Worm (Caenorhabditis elegans) whole organism, L2 larva: ENCODE data around the gene T22H9.1.

Experiments used
- C34F6.9 ChIP-seq: fragments of 150-350 bp; optimal IDR thresholded peaks from 2 replicates; lab custom pipeline; 2014; ENCODE audit warnings: missing biosample characterization, missing genetic modification characterization
- F13H6.1 ChIP-seq: sonication (generic microtip); optimal IDR thresholded peaks from 2 replicates; lab custom pipeline; 2016; ENCODE audit warnings: missing genetic modification characterization, missing compliant biosample characterization
- R02D3.7 ChIP-seq: fragments of 150-350 bp; optimal IDR thresholded peaks from 2 replicates; lab custom pipeline; 2014; ENCODE audit warnings: missing biosample characterization, missing genetic modification characterization
- Y55F3AM.14 ChIP-seq: fragments of 200-800 bp; sonication (Bioruptor generic); optimal IDR thresholded peaks from 2 replicates; lab custom pipeline; 2018; ENCODE audit warnings: mild to moderate bottlenecking, missing genetic modification characterization, missing compliant biosample characterization
- ZK546.5 ChIP-seq: sonication (generic microtip); optimal IDR thresholded peaks from 2 replicates; lab custom pipeline; 2017; ENCODE audit warnings: missing biosample characterization, missing genetic modification characterization
- ama-1 ChIP-seq: fragments of 150-350 bp; optimal IDR thresholded peaks from 2 replicates; lab custom pipeline; 2018; ENCODE audit warnings: inconsistent platforms
- blmp-1 ChIP-seq: sonication (generic microtip); optimal IDR thresholded peaks from 2 replicates; lab custom pipeline; 2017; ENCODE audit warnings: missing genetic modification characterization, mild to moderate bottlenecking, missing compliant biosample characterization, antibody characterized with exemption, moderate library complexity; ENCODE audit not compliant: insufficient read depth
- ceh-16 ChIP-seq: fragments of 150-350 bp; optimal IDR thresholded peaks from 2 replicates; lab custom pipeline; 2014; ENCODE audit warnings: missing biosample characterization, missing genetic modification characterization
- ceh-82 ChIP-seq: fragments of 150-350 bp; optimal IDR thresholded peaks from 2 replicates; lab custom pipeline; 2014; ENCODE audit warnings: missing biosample characterization, missing genetic modification characterization
- crh-2 ChIP-seq: sonication (generic microtip); optimal IDR thresholded peaks from 2 replicates; lab custom pipeline; 2017; ENCODE audit warnings: missing biosample characterization, missing genetic modification characterization
- egl-27 ChIP-seq: sonication (generic microtip); optimal IDR thresholded peaks from 3 replicates; lab custom pipeline; 2017; ENCODE audit warnings: missing biosample characterization, missing genetic modification reagents, missing genetic modification characterization
- elt-1 ChIP-seq: fragments of 150-350 bp; optimal IDR thresholded peaks from 2 replicates; lab custom pipeline; 2014; ENCODE audit warnings: missing biosample characterization, missing genetic modification characterization
- elt-3 ChIP-seq: sonication (generic microtip); optimal IDR thresholded peaks from 2 replicates; lab custom pipeline; 2017; ENCODE audit warnings: missing biosample characterization, missing genetic modification characterization
- fos-1 ChIP-seq: fragments of 150-350 bp; optimal IDR thresholded peaks from 2 replicates; lab custom pipeline; 2014; ENCODE audit warnings: missing biosample characterization, missing genetic modification characterization
- gmeb-1 ChIP-seq: fragments of 150-350 bp; optimal IDR thresholded peaks from 2 replicates; lab custom pipeline; 2014; ENCODE audit warnings: missing biosample characterization, missing genetic modification characterization
- lin-11 ChIP-seq: fragments of 150-350 bp; sonication (generic microtip); optimal IDR thresholded peaks from 2 replicates; lab custom pipeline; 2014; ENCODE audit warnings: missing biosample characterization, missing genetic modification characterization, inconsistent platforms, mixed read lengths
- lin-13 ChIP-seq: fragments of 150-350 bp; optimal IDR thresholded peaks from 2 replicates; lab custom pipeline; 2014; ENCODE audit warnings: missing biosample characterization, missing genetic modification reagents, missing genetic modification characterization
- lin-39 ChIP-seq: fragments of 150-350 bp; optimal IDR thresholded peaks from 2 replicates; lab custom pipeline; 2014; ENCODE audit warnings: missing biosample characterization, missing genetic modification reagents, missing genetic modification characterization
- lsy-2 ChIP-seq, 2 experiments: fragments of 150-350 bp in 1 of 2; sonication (generic microtip) in 1 of 2; optimal IDR thresholded peaks; 2 replicates each; lab custom pipeline; 2014 to 2017; ENCODE audit warnings: missing biosample characterization in 2 of 2, missing genetic modification characterization in 2 of 2
- mab-5 ChIP-seq: fragments of 150-350 bp; optimal IDR thresholded peaks from 2 replicates; lab custom pipeline; 2014; ENCODE audit warnings: missing biosample characterization, missing genetic modification characterization
- mbf-1 ChIP-seq: sonication (generic microtip); optimal IDR thresholded peaks from 2 replicates; lab custom pipeline; 2017; ENCODE audit warnings: missing biosample characterization, missing genetic modification characterization
- mdl-1 ChIP-seq, 2 experiments: fragments of 150-350 bp in 1 of 2; sonication (generic microtip) in 1 of 2; optimal IDR thresholded peaks; 2 replicates each; lab custom pipeline; 2017; ENCODE audit warnings: missing biosample characterization in 2 of 2, missing genetic modification characterization in 2 of 2
- nhr-11 ChIP-seq: fragments of 150-350 bp; optimal IDR thresholded peaks from 2 replicates; lab custom pipeline; 2014; ENCODE audit warnings: missing biosample characterization, missing genetic modification characterization
- nhr-129 ChIP-seq: fragments of 150-350 bp; optimal IDR thresholded peaks from 2 replicates; lab custom pipeline; 2014; ENCODE audit warnings: missing biosample characterization, missing genetic modification characterization
- nhr-21 ChIP-seq: fragments of 150-350 bp; optimal IDR thresholded peaks from 2 replicates; lab custom pipeline; 2014; ENCODE audit warnings: missing biosample characterization, missing genetic modification characterization
- nhr-23 ChIP-seq: fragments of 150-350 bp; optimal IDR thresholded peaks from 2 replicates; lab custom pipeline; 2014; ENCODE audit warnings: missing biosample characterization, missing genetic modification reagents, missing genetic modification characterization
- nhr-237 ChIP-seq: fragments of 150-350 bp; optimal IDR thresholded peaks from 2 replicates; lab custom pipeline; 2014; ENCODE audit warnings: missing biosample characterization, missing genetic modification characterization
- nhr-25 ChIP-seq: fragments of 150-350 bp; sonication (generic microtip); optimal IDR thresholded peaks from 3 replicates; lab custom pipeline; 2014; ENCODE audit warnings: missing biosample characterization, missing genetic modification characterization
- nhr-77 ChIP-seq: fragments of 150-350 bp; optimal IDR thresholded peaks from 2 replicates; lab custom pipeline; 2014; ENCODE audit warnings: missing biosample characterization, missing genetic modification characterization
- sem-4 ChIP-seq: fragments of 150-350 bp; optimal IDR thresholded peaks from 2 replicates; lab custom pipeline; 2014; ENCODE audit warnings: missing biosample characterization, missing genetic modification reagents, missing genetic modification characterization
- sma-3 ChIP-seq: sonication (generic microtip); optimal IDR thresholded peaks from 2 replicates; lab custom pipeline; 2016; ENCODE audit warnings: missing genetic modification reagents, missing genetic modification characterization, missing compliant biosample characterization
- sma-9 ChIP-seq, 2 experiments: fragments of 150-350 bp in 1 of 2; sonication (generic microtip) in 1 of 2; optimal IDR thresholded peaks; 2 replicates each; lab custom pipeline; 2014 to 2016; ENCODE audit warnings: missing genetic modification characterization in 2 of 2, mild to moderate bottlenecking in 1 of 2, missing biosample characterization in 1 of 2, missing compliant biosample characterization in 1 of 2, missing genetic modification reagents in 1 of 2, moderate library complexity in 1 of 2
- snpc-4 ChIP-seq: fragments of 150-350 bp; optimal IDR thresholded peaks from 2 replicates; lab custom pipeline; 2014; ENCODE audit warnings: missing biosample characterization, missing genetic modification characterization
- unc-39 ChIP-seq: fragments of 150-350 bp; optimal IDR thresholded peaks from 2 replicates; lab custom pipeline; 2014; ENCODE audit warnings: missing biosample characterization, missing genetic modification characterization
- unc-55 ChIP-seq: fragments of 150-350 bp; sonication (generic microtip); optimal IDR thresholded peaks from 3 replicates; lab custom pipeline; 2014; ENCODE audit warnings: missing biosample characterization, missing genetic modification reagents, missing genetic modification characterization
- unc-62 ChIP-seq: fragments of 150-350 bp; optimal IDR thresholded peaks from 2 replicates; lab custom pipeline; 2014; ENCODE audit warnings: missing biosample characterization, missing genetic modification reagents, missing genetic modification characterization
- ztf-1 ChIP-seq: fragments of 200-800 bp; sonication (Bioruptor generic); conservative IDR thresholded peaks from 2 replicates; pipeline ENCODE4 v1.3.6; 2022; ENCODE audit warnings: missing genetic modification characterization, missing compliant biosample characterization
- ztf-11 ChIP-seq: sonication (generic microtip); optimal IDR thresholded peaks from 2 replicates; lab custom pipeline; 2017; ENCODE audit warnings: missing biosample characterization, missing genetic modification characterization
- ztf-4 ChIP-seq: fragments of 150-350 bp; optimal IDR thresholded peaks from 2 replicates; lab custom pipeline; 2014; ENCODE audit warnings: missing biosample characterization, missing genetic modification characterization

T22H9.1 gene

DNA sequence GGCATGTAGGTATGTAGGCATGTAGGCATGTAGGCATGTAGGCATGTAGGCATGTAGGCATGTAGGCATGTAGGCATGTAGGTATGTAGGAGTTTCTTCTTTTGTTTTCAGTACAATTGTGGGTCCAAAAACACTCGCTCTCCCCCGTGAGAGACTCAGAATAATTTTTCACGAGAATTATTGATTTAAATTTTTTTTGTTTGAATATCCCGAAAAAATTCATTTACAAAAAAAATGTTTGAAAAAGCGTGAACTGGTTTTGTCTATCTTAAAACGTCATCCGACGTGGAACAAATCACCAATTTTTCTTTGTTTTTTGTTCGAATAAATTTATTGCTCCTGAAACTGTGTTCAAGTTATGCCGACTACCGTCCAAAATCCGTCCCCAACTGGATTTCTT is 16.4 kb upstream of the T22H9.1 start, which contains the start of gene wago-10:
Gene wago-10, plus strand, starts transcription at position 301 of the 400 bp plus-strand sequence.
- TF ChIP-seq mdl-1 (tag; optimal IDR thresholded peaks at IDR 0.05; lab: Kevin White, UChicago) (no peak), unc-55 (GFP tag; lab: Kevin White, UChicago) (no peak), ZK546.5 (tag; lab: Kevin White, UChicago) (no peak), nhr-237 (tag; lab: Kevin White, UChicago) (no peak), gmeb-1 (no peak), ztf-1 (GFP tag; lab: Robert Waterston, UW) (no peak), mab-5 (tag; lab: Kevin White, UChicago) (no peak), sma-3 (GFP tag; lab: Kevin White, UChicago) (no peak)

DNA sequence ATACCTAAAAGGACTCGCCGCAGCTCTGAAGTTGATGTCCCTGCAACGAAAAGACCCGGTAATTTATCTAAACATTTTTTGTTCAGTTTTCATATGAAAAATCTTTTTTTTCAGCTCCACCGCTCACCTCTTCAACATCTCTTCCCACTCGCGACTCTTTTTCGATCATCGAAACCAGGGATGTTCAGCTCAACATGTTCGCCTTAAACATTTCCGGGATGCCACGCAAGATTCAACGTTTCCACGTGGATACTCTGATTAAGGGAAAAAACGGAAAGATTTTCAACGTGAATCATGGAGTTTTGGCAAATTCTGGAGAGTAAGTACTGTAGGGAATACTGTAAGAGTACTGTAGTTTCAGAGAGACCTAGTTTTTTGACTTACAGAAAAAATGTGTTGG is 16.0 kb upstream of the T22H9.1 start:
- TF ChIP-seq R02D3.7 (tag; lab: Kevin White, UChicago) (no peak), fos-1 (tag; lab: Kevin White, UChicago) (no peak), egl-27 (tag; lab: Kevin White, UChicago) (no peak)

DNA sequence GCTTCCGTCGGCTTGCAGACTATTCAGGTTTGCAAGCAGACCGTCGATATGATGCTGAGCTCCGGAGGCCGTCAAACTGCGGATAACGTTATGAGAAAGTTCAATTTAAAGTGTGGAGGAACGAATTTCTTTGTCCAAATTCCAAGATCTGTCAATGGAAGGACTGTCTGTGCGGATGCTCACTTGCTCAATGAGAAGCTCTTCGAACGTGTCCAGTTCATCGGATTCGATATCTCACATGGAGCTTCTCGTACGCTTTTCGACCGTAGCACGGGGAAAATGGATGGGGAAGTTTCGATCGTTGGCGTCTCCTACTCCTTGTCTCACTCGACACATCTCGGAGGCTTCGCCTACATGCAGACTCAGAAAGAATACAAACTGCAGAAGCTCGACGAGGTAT is 13.6 kb upstream of the T22H9.1 start:
- TF ChIP-seq nhr-25 (tag; lab: Kevin White, UChicago), result no peak
- TF ChIP-seq fos-1 (tag; lab: Kevin White, UChicago), result no peak
- TF ChIP-seq nhr-23 (tag; lab: Kevin White, UChicago), result no peak
- TF ChIP-seq lin-39 (tag; lab: Kevin White, UChicago), result no peak
- no peak for TF ChIP-seq ztf-11 (tag; lab: Kevin White, UChicago)
- no peak for TF ChIP-seq nhr-21
- TF ChIP-seq elt-3, result no peak
- no peak for TF ChIP-seq lin-13
- TF ChIP-seq Y55F3AM.14 (GFP tag; lab: Kevin White, UChicago), result no peak
- no peak for TF ChIP-seq unc-39
- TF ChIP-seq nhr-11, result no peak
- no peak for TF ChIP-seq ceh-16

DNA sequence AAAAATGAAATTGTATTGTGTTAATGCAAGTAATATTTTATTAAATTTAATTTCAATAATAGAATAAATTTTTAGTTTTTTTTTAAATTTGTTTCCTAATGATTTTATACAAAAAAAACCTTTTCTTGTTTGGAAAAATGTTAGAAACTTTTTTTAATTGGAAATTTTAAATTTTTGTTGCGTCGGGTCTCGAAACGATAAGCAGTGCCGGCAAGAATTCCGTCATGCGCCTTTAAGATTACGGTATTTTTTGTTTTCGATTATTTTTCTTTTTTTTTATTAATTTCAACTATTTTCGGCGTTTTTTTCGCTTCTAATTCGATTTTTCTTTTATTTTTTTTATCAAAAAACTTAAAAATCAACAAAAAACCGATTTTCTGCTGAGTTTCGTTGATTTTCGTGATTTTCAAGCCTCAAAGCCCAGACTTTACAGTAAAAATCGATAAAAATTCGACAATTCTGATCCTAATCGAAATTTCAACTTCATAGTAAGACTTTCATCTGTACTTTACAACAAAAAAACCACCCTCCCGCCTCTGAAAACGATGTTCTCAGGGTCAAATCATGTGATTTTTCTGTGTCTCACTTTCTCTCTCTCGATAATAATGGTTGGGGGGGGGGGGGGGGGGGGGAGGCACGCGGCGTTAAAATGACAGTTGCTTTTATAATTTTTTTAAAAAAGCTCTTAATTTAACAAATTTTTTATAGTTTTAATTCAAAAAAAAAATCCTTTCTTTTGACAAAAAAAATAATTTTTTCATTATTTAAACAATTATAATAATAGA is 11.8 kb upstream of the T22H9.1 start:
- no peak for TF ChIP-seq lsy-2 (tag; optimal IDR thresholded peaks at IDR 0.05; lab: Kevin White, UChicago)
- TF ChIP-seq snpc-4 (tag; lab: Kevin White, UChicago), result no peak
- no peak for TF ChIP-seq mbf-1 (tag; lab: Kevin White, UChicago)
- no peak for TF ChIP-seq ceh-16
- no peak for TF ChIP-seq sma-3 (GFP tag; lab: Kevin White, UChicago)
- no peak for TF ChIP-seq sma-9 (GFP tag; optimal IDR thresholded peaks at IDR 0.05; lab: Kevin White, UChicago)
- TF ChIP-seq sma-9 (tag; optimal IDR thresholded peaks at IDR 0.05; lab: Kevin White, UChicago), result no peak
- TF ChIP-seq C34F6.9, result no peak
- no peak for TF ChIP-seq fos-1 (tag; lab: Kevin White, UChicago)
- no peak for TF ChIP-seq sem-4
- no peak for TF ChIP-seq Y55F3AM.14 (GFP tag; lab: Kevin White, UChicago)
- no peak for TF ChIP-seq egl-27 (tag; lab: Kevin White, UChicago)
- no peak for TF ChIP-seq unc-62 (GFP tag; lab: Kevin White, UChicago)
- TF ChIP-seq ztf-4 (tag; lab: Kevin White, UChicago), result no peak
- TF ChIP-seq nhr-77 (tag; lab: Kevin White, UChicago), result no peak
- no peak for TF ChIP-seq ztf-1 (GFP tag; lab: Robert Waterston, UW)

DNA sequence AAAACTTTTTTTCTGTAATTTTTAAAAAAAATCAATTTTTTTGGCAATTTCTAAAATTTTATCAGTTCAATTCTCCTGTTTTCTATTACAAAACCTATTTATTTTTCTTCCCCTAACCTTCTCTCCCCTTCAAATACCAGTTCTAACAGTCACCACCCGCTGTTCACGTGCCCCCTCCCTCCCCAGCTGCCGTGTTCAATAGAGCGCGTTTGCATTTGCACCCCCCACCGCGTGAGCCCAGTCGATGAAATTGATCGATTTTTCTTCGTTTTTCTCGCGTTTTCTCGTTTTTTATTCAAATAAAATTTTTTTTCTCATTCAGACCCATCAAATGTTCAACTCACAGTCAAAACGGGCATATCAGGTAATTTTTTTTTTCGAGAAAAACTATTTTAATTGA is 10.5 kb upstream of the T22H9.1 start, which contains the start of gene atg-9:
Gene atg-9, plus strand, starts transcription at position 332 of the 400 bp plus-strand sequence.
- peak; percentile 48 for TF ChIP-seq sma-9 (GFP tag; optimal IDR thresholded peaks at IDR 0.05; lab: Kevin White, UChicago)
- TF ChIP-seq sma-9 (tag; optimal IDR thresholded peaks at IDR 0.05; lab: Kevin White, UChicago), result no peak
- no peak for TF ChIP-seq ZK546.5 (tag; lab: Kevin White, UChicago)
- TF ChIP-seq ztf-1 (GFP tag; lab: Robert Waterston, UW), result no peak
- TF ChIP-seq nhr-23 (tag; lab: Kevin White, UChicago), result no peak
- TF ChIP-seq sem-4, result peak; percentile 55
- peak; percentile 23 for TF ChIP-seq nhr-21
- TF ChIP-seq elt-1 (tag; lab: Kevin White, UChicago), result no peak
- TF ChIP-seq lin-11, result no peak
- peak; percentile 71 for TF ChIP-seq nhr-129 (tag; lab: Kevin White, UChicago)
- TF ChIP-seq Y55F3AM.14 (GFP tag; lab: Kevin White, UChicago), result peak; percentile 40
- peak; percentile 79 for TF ChIP-seq crh-2 (tag; lab: Kevin White, UChicago)
- TF ChIP-seq C34F6.9, result peak; percentile 80
- TF ChIP-seq gmeb-1, result peak; percentile 75
- TF ChIP-seq nhr-11, result no peak
- peak; percentile 53 for TF ChIP-seq lin-13
- TF ChIP-seq mdl-1 (tag; optimal IDR thresholded peaks at IDR 0.05; lab: Kevin White, UChicago), result peak; percentile 59 to 89
- TF ChIP-seq ceh-82 (tag; lab: Kevin White, UChicago), result no peak
- peak; percentile 58 for TF ChIP-seq ama-1 (lab: Kevin White, UChicago)
- peak; percentile 84 for TF ChIP-seq nhr-25 (tag; lab: Kevin White, UChicago)
- TF ChIP-seq mab-5 (tag; lab: Kevin White, UChicago), result peak; percentile 6
- TF ChIP-seq fos-1 (tag; lab: Kevin White, UChicago), result peak; percentile 67
- TF ChIP-seq sma-3 (GFP tag; lab: Kevin White, UChicago), result peak; percentile 58
- no peak for TF ChIP-seq nhr-237 (tag; lab: Kevin White, UChicago)
- TF ChIP-seq ceh-16, result peak; percentile 57
- no peak for TF ChIP-seq nhr-77 (tag; lab: Kevin White, UChicago)
- TF ChIP-seq blmp-1 (tag; lab: Kevin White, UChicago), result peak; percentile 23
- no peak for TF ChIP-seq elt-3
- TF ChIP-seq F13H6.1, result peak; percentile 50
- peak; percentile 40 for TF ChIP-seq unc-55 (GFP tag; lab: Kevin White, UChicago)
- TF ChIP-seq lsy-2 (tag; optimal IDR thresholded peaks at IDR 0.05; lab: Kevin White, UChicago), result peak; percentile 20 to 73
- peak; percentile 47 for TF ChIP-seq ztf-4 (tag; lab: Kevin White, UChicago)
